Fruit fly (Drosophila melanogaster) whole organism, embryonic: ENCODE measurements around the gene Pka-C3.

Experiments
- Ada2b ChIP-seq: fragments of 200-800 bp; sonication (Bioruptor generic); IDR thresholded peaks from 2 replicates; pipeline ENCODE4 v1.3.6; 2022; ENCODE audit warnings: missing biosample characterization, missing genetic modification characterization
- Atf3 ChIP-seq: fragments of 200-800 bp; sonication (Bioruptor generic); optimal IDR thresholded peaks from 3 replicates; lab custom pipeline; 2016; ENCODE audit warnings: missing biosample characterization, missing genetic modification characterization
- CG10321 ChIP-seq: fragments of 200-800 bp; sonication (Bioruptor generic); IDR thresholded peaks from 2 replicates; pipeline ENCODE4 v1.3.6; 2022; ENCODE audit warnings: missing biosample characterization, missing genetic modification characterization
- CG14710 ChIP-seq: fragments of 200-800 bp; sonication (Bioruptor generic); optimal IDR thresholded peaks from 3 replicates; lab custom pipeline; 2019; ENCODE audit warnings: missing biosample characterization, mild to moderate bottlenecking, missing genetic modification characterization, moderate library complexity
- CG1647 ChIP-seq: fragments of 200-800 bp; sonication (Bioruptor generic); optimal IDR thresholded peaks from 3 replicates; lab custom pipeline; 2016; ENCODE audit warnings: missing biosample characterization, missing genetic modification characterization
- CG16813 ChIP-seq: fragments of 200-800 bp; sonication (Bioruptor generic); IDR thresholded peaks from 3 replicates; pipeline ENCODE4 v1.3.6; 2022; ENCODE audit warnings: missing biosample characterization, missing genetic modification characterization; ENCODE audit not compliant: partially characterized antibody
- CG17612 ChIP-seq: fragments of 200-800 bp; sonication (Bioruptor generic); IDR thresholded peaks from 2 replicates; pipeline ENCODE4 v1.3.6; 2022; ENCODE audit warnings: missing biosample characterization, missing genetic modification characterization
- CG17912 ChIP-seq: fragments of 200-800 bp; sonication (Bioruptor generic); optimal IDR thresholded peaks from 2 replicates; lab custom pipeline; 2018; ENCODE audit warnings: missing biosample characterization, mild to moderate bottlenecking, missing genetic modification characterization
- CG2129 ChIP-seq: fragments of 200-800 bp; sonication (Bioruptor generic); IDR thresholded peaks from 2 replicates; pipeline ENCODE4 v1.3.6; 2022; ENCODE audit warnings: missing biosample characterization, missing genetic modification characterization; ENCODE audit not compliant: partially characterized antibody
- CG2199 ChIP-seq: fragments of 200-800 bp; sonication (Bioruptor generic); IDR thresholded peaks from 3 replicates; pipeline ENCODE4 v1.3.6; 2022; ENCODE audit warnings: missing biosample characterization, missing genetic modification characterization
- CG34224 ChIP-seq: fragments of 200-800 bp; sonication (Bioruptor generic); IDR thresholded peaks from 3 replicates; pipeline ENCODE4 v1.3.6; 2022; ENCODE audit warnings: missing biosample characterization, missing genetic modification characterization; ENCODE audit not compliant: partially characterized antibody
- CG3726 ChIP-seq: fragments of 200-800 bp; sonication (Bioruptor generic); IDR thresholded peaks from 3 replicates; pipeline ENCODE4, ENCODE4 v1.3.6; 2022; ENCODE audit warnings: missing biosample characterization, missing genetic modification characterization
- CG4282 ChIP-seq: fragments of 200-800 bp; sonication (Bioruptor generic); optimal IDR thresholded peaks from 2 replicates; lab custom pipeline; 2016; ENCODE audit warnings: missing biosample characterization, missing genetic modification characterization
- CG43689 ChIP-seq: fragments of 200-800 bp; sonication (Bioruptor generic); IDR thresholded peaks from 2 replicates; pipeline ENCODE4 v1.3.6; 2022; ENCODE audit warnings: missing biosample characterization, missing genetic modification characterization
- CG5245 ChIP-seq: fragments of 200-800 bp; sonication (Bioruptor generic); optimal IDR thresholded peaks from 3 replicates; lab custom pipeline; 2016; ENCODE audit warnings: missing biosample characterization, missing genetic modification characterization
- CG6854 ChIP-seq: fragments of 200-800 bp; sonication (Bioruptor generic); optimal IDR thresholded peaks from 3 replicates; lab custom pipeline; 2017; ENCODE audit warnings: missing biosample characterization, mild to moderate bottlenecking, missing genetic modification characterization
- CG7556 ChIP-seq: fragments of 200-800 bp; sonication (Bioruptor generic); optimal IDR thresholded peaks from 2 replicates; lab custom pipeline; 2017; ENCODE audit warnings: missing biosample characterization, mild to moderate bottlenecking, missing genetic modification characterization
- CG8281 ChIP-seq: fragments of 200-800 bp; sonication (Bioruptor generic); optimal IDR thresholded peaks from 2 replicates; lab custom pipeline; 2018; ENCODE audit warnings: missing biosample characterization, mild to moderate bottlenecking, missing genetic modification characterization, moderate library complexity
- CG9817 ChIP-seq: fragments of 200-800 bp; sonication (Bioruptor generic); optimal IDR thresholded peaks from 2 replicates; lab custom pipeline; 2018; ENCODE audit warnings: missing biosample characterization, mild to moderate bottlenecking, missing genetic modification characterization, moderate library complexity
- CG9932 ChIP-seq: fragments of 200-800 bp; sonication (Bioruptor generic); IDR thresholded peaks from 2 replicates; pipeline ENCODE4 v1.3.6; 2022; ENCODE audit warnings: missing biosample characterization, missing genetic modification characterization
- CoRest ChIP-seq: fragments of 200-800 bp; sonication (Bioruptor generic); optimal IDR thresholded peaks from 3 replicates; lab custom pipeline; 2018; ENCODE audit warnings: missing biosample characterization, mild to moderate bottlenecking, missing genetic modification characterization, moderate library complexity
- Dll ChIP-seq: fragments of 200-800 bp; sonication (Bioruptor generic); IDR thresholded peaks from 4 replicates; pipeline ENCODE4 v1.3.6; 2022; ENCODE audit warnings: missing biosample characterization, missing genetic modification characterization; ENCODE audit not compliant: partially characterized antibody
- Doc3 ChIP-seq: fragments of 200-800 bp; sonication (Bioruptor generic); IDR thresholded peaks from 3 replicates; pipeline ENCODE4 v1.3.6; 2022; ENCODE audit warnings: missing biosample characterization, missing genetic modification characterization; ENCODE audit not compliant: partially characterized antibody
- Fer1 ChIP-seq: fragments of 200-800 bp; sonication (Bioruptor generic); optimal IDR thresholded peaks from 2 replicates; lab custom pipeline; 2017; ENCODE audit warnings: missing biosample characterization, mild to moderate bottlenecking, missing genetic modification characterization
- Gug ChIP-seq: fragments of 200-800 bp; sonication (Bioruptor generic); IDR thresholded peaks from 4 replicates; pipeline ENCODE4 v1.3.6; 2022; ENCODE audit warnings: missing biosample characterization, missing genetic modification characterization
- H15 ChIP-seq: fragments of 200-800 bp; sonication (Bioruptor generic); IDR thresholded peaks from 3 replicates; pipeline ENCODE4 v1.3.6; 2022; ENCODE audit warnings: missing biosample characterization, missing genetic modification characterization
- Hmx ChIP-seq: fragments of 200-800 bp; sonication (Bioruptor generic); optimal IDR thresholded peaks from 2 replicates; lab custom pipeline; 2016; ENCODE audit warnings: missing biosample characterization, missing genetic modification characterization
- Hr78 ChIP-seq, 2 experiments: fragments of 200-800 bp in 1 of 2; fragments of >200 bp in 1 of 2; sonication (Bioruptor generic) in 1 of 2; optimal IDR thresholded peaks; 2 replicates each; lab custom pipeline; 2017 to 2019; ENCODE audit warnings: missing biosample characterization in 2 of 2, missing genetic modification characterization in 2 of 2, mild to moderate bottlenecking in 1 of 2, moderate library complexity in 1 of 2
- MTF-1 ChIP-seq: fragments of 200-800 bp; sonication (Bioruptor generic); optimal IDR thresholded peaks from 2 replicates; lab custom pipeline; 2018; ENCODE audit warnings: missing biosample characterization, mild to moderate bottlenecking, missing genetic modification characterization, borderline replicate concordance
- Nf-YC ChIP-seq: fragments of 200-800 bp; optimal IDR thresholded peaks from 3 replicates; lab custom pipeline; 2019; ENCODE audit warnings: missing biosample characterization, mild to moderate bottlenecking, missing genetic modification characterization, moderate library complexity
- Oli ChIP-seq: fragments of 200-800 bp; sonication (Bioruptor generic); optimal IDR thresholded peaks from 2 replicates; lab custom pipeline; 2018; ENCODE audit warnings: missing biosample characterization, mild to moderate bottlenecking, missing genetic modification characterization, moderate library complexity
- Ssrp ChIP-seq: fragments of 200-800 bp; sonication (Bioruptor generic); optimal IDR thresholded peaks from 2 replicates; lab custom pipeline; 2018; ENCODE audit warnings: missing biosample characterization, mild to moderate bottlenecking, missing genetic modification characterization, moderate library complexity
- Vsx1 ChIP-seq: fragments of 200-800 bp; sonication (Bioruptor generic); optimal IDR thresholded peaks from 2 replicates; lab custom pipeline; 2017; ENCODE audit warnings: missing biosample characterization, mild to moderate bottlenecking, missing genetic modification characterization, missing genetic modification reagents
- aop ChIP-seq: fragments of 200-800 bp; sonication (Bioruptor generic); IDR thresholded peaks from 2 replicates; pipeline ENCODE4 v1.3.6; 2022; ENCODE audit warnings: missing biosample characterization, missing genetic modification characterization
- ase ChIP-seq: fragments of 200-800 bp; sonication (Bioruptor generic); IDR thresholded peaks from 3 replicates; pipeline ENCODE4 v1.3.6; 2022; ENCODE audit warnings: missing biosample characterization, missing genetic modification characterization
- az2 ChIP-seq: fragments of 200-800 bp; sonication (Bioruptor generic); optimal IDR thresholded peaks from 3 replicates; lab custom pipeline; 2016; ENCODE audit warnings: missing biosample characterization, missing genetic modification characterization
- br ChIP-seq: fragments of >200 bp; optimal IDR thresholded peaks from 2 replicates; lab custom pipeline; 2017
- btn ChIP-seq: fragments of 200-800 bp; sonication (Bioruptor generic); optimal IDR thresholded peaks from 2 replicates; lab custom pipeline; 2016; ENCODE audit warnings: missing biosample characterization, missing genetic modification characterization
- chm ChIP-seq: fragments of 200-800 bp; sonication (Bioruptor generic); IDR thresholded peaks from 2 replicates; pipeline ENCODE4 v1.3.6; 2022; ENCODE audit warnings: missing biosample characterization, missing genetic modification characterization
- ems ChIP-seq: fragments of 200-800 bp; sonication (Bioruptor generic); optimal IDR thresholded peaks from 3 replicates; lab custom pipeline; 2016; ENCODE audit warnings: missing biosample characterization, missing genetic modification characterization
- grn ChIP-seq: fragments of 200-800 bp; sonication (Bioruptor generic); optimal IDR thresholded peaks from 3 replicates; lab custom pipeline; 2017; ENCODE audit warnings: missing biosample characterization, missing genetic modification characterization
- gsb ChIP-seq: fragments of 200-800 bp; sonication (Bioruptor generic); IDR thresholded peaks from 2 replicates; pipeline ENCODE4 v1.3.6; 2022; ENCODE audit warnings: missing biosample characterization, missing genetic modification characterization
- gt ChIP-seq: fragments of 200-800 bp; sonication (Bioruptor generic); IDR thresholded peaks from 2 replicates; pipeline ENCODE4 v1.3.6; 2022; ENCODE audit warnings: missing biosample characterization, missing genetic modification characterization
- jumu ChIP-seq: fragments of 200-800 bp; sonication (Bioruptor generic); optimal IDR thresholded peaks from 3 replicates; lab custom pipeline; 2016; ENCODE audit warnings: missing biosample characterization, missing genetic modification characterization
- otp ChIP-seq: fragments of 200-800 bp; sonication (Bioruptor generic); IDR thresholded peaks from 3 replicates; pipeline ENCODE4, ENCODE4 v1.3.6; 2022; ENCODE audit warnings: missing biosample characterization, missing genetic modification characterization
- prd ChIP-seq, 3 experiments: fragments of >200 bp in 2 of 3; fragments of 200-800 bp in 1 of 3; sonication (Bioruptor generic) in 1 of 3; optimal IDR thresholded peaks in 2 of 3; IDR thresholded peaks in 1 of 3; 2 replicates in 2 of 3; 3 replicates in 1 of 3; pipeline versions ENCODE4 v1.3.6 to Lab custom; 2017 to 2022; ENCODE audit warnings: missing biosample characterization in 1 of 3, missing genetic modification characterization in 1 of 3
- shn ChIP-seq: fragments of 200-800 bp; sonication (Bioruptor generic); optimal IDR thresholded peaks from 3 replicates; lab custom pipeline; 2016; ENCODE audit warnings: missing biosample characterization, missing genetic modification characterization
- sob ChIP-seq: fragments of 200-800 bp; sonication (Bioruptor generic); IDR thresholded peaks from 2 replicates; pipeline ENCODE4 v1.3.6; 2022; ENCODE audit warnings: missing biosample characterization, missing genetic modification characterization
- stwl ChIP-seq: fragments of 200-800 bp; sonication (Bioruptor generic); optimal IDR thresholded peaks from 3 replicates; lab custom pipeline; 2018; ENCODE audit warnings: missing biosample characterization, mild to moderate bottlenecking, missing genetic modification characterization, moderate library complexity
- tap ChIP-seq: fragments of 200-800 bp; optimal IDR thresholded peaks from 3 replicates; lab custom pipeline; 2019; ENCODE audit warnings: missing biosample characterization, mild to moderate bottlenecking, missing genetic modification characterization, moderate library complexity

Gene Pka-C3

DNA sequence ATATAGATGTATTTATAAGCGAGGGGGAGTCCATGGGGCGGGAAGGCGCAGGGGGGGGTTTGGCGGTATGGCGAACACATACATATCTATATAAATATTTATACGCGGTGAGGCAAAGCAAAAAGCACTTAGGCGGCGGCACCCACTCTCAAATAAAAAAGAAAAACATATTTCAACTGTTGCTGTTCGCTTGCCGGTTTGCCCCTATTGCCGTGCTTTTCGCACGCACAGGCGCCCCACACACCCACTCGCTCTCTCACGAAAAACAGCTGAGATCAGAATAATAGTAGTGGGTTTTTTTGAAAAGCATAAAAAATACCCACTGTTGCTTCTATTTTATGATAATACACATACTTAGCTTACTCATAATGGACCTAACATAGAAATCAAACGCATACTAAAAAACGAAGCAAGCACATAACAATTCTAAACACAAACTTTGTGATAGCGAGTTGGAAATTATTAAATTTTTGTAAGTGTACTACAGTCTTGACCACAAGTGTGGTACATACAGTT, 46.6 kb upstream of the Pka-C3 start (continued):
- TF ChIP-seq CG10321 (GFP tag; lab: Robert Waterston, UW) (peak; percentile 33; the same call in 1 of the 2 replicates), aop (GFP tag; lab: Robert Waterston, UW) (no peak), stwl (tag; lab: Kevin White, UChicago) (no peak), CG5245 (GFP tag; lab: Kevin White, UChicago) (peak; percentile 34), Oli (tag; lab: Kevin White, UChicago) (peak; percentile 81), Ada2b (GFP tag; lab: Robert Waterston, UW) (peak; percentile 68), CG17612 (GFP tag; lab: Robert Waterston, UW) (peak; percentile 48; the same call in 1 of the 2 replicates), Gug (GFP tag; lab: Robert Waterston, UW) (peak; percentile 50; the same call in 2 of the 4 replicates), CG2129 (GFP tag; lab: Robert Waterston, UW) (no peak), jumu (GFP tag; lab: Kevin White, UChicago) (peak; percentile 56), MTF-1 (no peak), CG9932 (GFP tag; lab: Robert Waterston, UW) (peak; percentile 85), gsb (GFP tag; lab: Robert Waterston, UW) (peak; percentile 58), tap (tag; lab: Kevin White, UChicago) (peak; percentile 58), br (lab: Kevin White, UChicago) (no peak), grn (GFP tag; lab: Kevin White, UChicago) (no peak), Vsx1 (GFP tag; lab: Kevin White, UChicago) (peak; percentile 52), btn (peak; percentile 32), H15 (peak; percentile 43; the same call in 1 of the 3 replicates), CG6854 (peak; percentile 69), CG34224 (GFP tag; lab: Robert Waterston, UW) (peak; percentile 47; the same call in 1 of the 3 replicates), gt (GFP tag; lab: Robert Waterston, UW) (no peak), CG3726 (GFP tag; lab: Robert Waterston, UW) (no peak), ems (GFP tag; lab: Kevin White, UChicago) (peak; percentile 57), Dll (GFP tag; lab: Robert Waterston, UW) (no peak), CG9817 (tag; lab: Kevin White, UChicago) (peak; percentile 89), CG2199 (no peak), CG16813 (GFP tag; lab: Robert Waterston, UW) (no peak), CoRest (peak; percentile 83), CG1647 (GFP tag; lab: Kevin White, UChicago) (no peak), CG14710 (tag; lab: Kevin White, UChicago) (no peak), Atf3 (GFP tag; lab: Kevin White, UChicago) (peak; percentile 37), CG43689 (GFP tag; lab: Robert Waterston, UW) (no peak), CG4282 (peak; percentile 51), Nf-YC (tag; lab: Kevin White, UChicago) (peak; percentile 72), CG8281 (peak; percentile 68), CG17912 (GFP tag; lab: Kevin White, UChicago) (no peak), shn (GFP tag; lab: Kevin White, UChicago) (peak; percentile 77), Doc3 (GFP tag; lab: Robert Waterston, UW) (no peak), CG7556 (GFP tag; lab: Kevin White, UChicago) (peak; percentile 81), Ssrp (tag; lab: Kevin White, UChicago) (peak; percentile 41), chm (GFP tag; lab: Robert Waterston, UW) (peak; percentile 32; the same call in 1 of the 2 replicates), ase (GFP tag; lab: Robert Waterston, UW) (no peak), Hmx (GFP tag; lab: Kevin White, UChicago) (peak; percentile 67), sob (GFP tag; lab: Robert Waterston, UW) (peak; percentile 79), otp (no peak; the same call in 2 of the 3 replicates), az2 (GFP tag; lab: Kevin White, UChicago) (peak; percentile 60), Fer1 (GFP tag; lab: Kevin White, UChicago) (peak; percentile 93), prd (optimal IDR thresholded peaks at IDR 0.05; lab: Kevin White, UChicago) (no peak), prd (GFP tag; IDR thresholded peaks at IDR 0.05; lab: Robert Waterston, UW) (peak; percentile 61), Hr78 (GFP tag; optimal IDR thresholded peaks at IDR 0.05; lab: Kevin White, UChicago) (peak in 1 of 2 experiments; percentile 33)
